Fruit fly (Drosophila melanogaster) whole organism, wandering third instar larva: ENCODE results near the gene Gabat.

ENCODE experiments used
- Dfd ChIP-seq: fragments of >200 bp; optimal IDR thresholded peaks from 2 replicates; lab custom pipeline; 2017; ENCODE audit warnings: missing biosample characterization, missing genetic modification characterization
- Jra ChIP-seq: sonication (Bioruptor generic); optimal IDR thresholded peaks from 2 replicates; lab custom pipeline; 2016; ENCODE audit warnings: missing biosample characterization, missing genetic modification characterization
- dsf ChIP-seq: sonication (Bioruptor generic); optimal IDR thresholded peaks from 2 replicates; lab custom pipeline; 2016; ENCODE audit warnings: missing biosample characterization, missing genetic modification characterization, borderline replicate concordance
- usp ChIP-seq: fragments of >200 bp; optimal IDR thresholded peaks from 2 replicates; lab custom pipeline; 2017; ENCODE audit warnings: missing biosample characterization, missing genetic modification characterization

- TF ChIP-seq Jra (GFP tag; lab: Kevin White, UChicago) (no peak), dsf (GFP tag; lab: Kevin White, UChicago) (no peak), Dfd (GFP tag; lab: Kevin White, UChicago) (no peak), usp (GFP tag; lab: Kevin White, UChicago) (no peak)
Measured at dm6 chr3L:20006269-20007265, 6.1 kb upstream of the Gabat start.
